Fruit fly (Drosophila melanogaster) whole organism, embryonic: Measurements from ENCODE around the gene CCHa1.

Experiments used
- Ada2b ChIP-seq: fragments of 200-800 bp; sonication (Bioruptor generic); IDR thresholded peaks from 2 replicates; pipeline ENCODE4 v1.3.6; 2022; ENCODE audit warnings: missing biosample characterization, missing genetic modification characterization
- Antp ChIP-seq: fragments of 200-800 bp; sonication (Bioruptor generic); optimal IDR thresholded peaks from 3 replicates; lab custom pipeline; 2016; ENCODE audit warnings: missing biosample characterization, missing genetic modification characterization
- Atf6 ChIP-seq: fragments of 200-800 bp; sonication (Bioruptor generic); IDR thresholded peaks from 2 replicates; pipeline ENCODE4 v1.3.6; 2022; ENCODE audit warnings: missing biosample characterization, missing genetic modification characterization
- CG10979 ChIP-seq: fragments of 200-800 bp; sonication (Bioruptor generic); optimal IDR thresholded peaks from 2 replicates; lab custom pipeline; 2018; ENCODE audit warnings: missing biosample characterization, mild to moderate bottlenecking, missing genetic modification characterization, moderate library complexity
- CG11456 ChIP-seq: fragments of 200-800 bp; sonication (Bioruptor generic); IDR thresholded peaks from 3 replicates; pipeline ENCODE4 v1.3.6; 2022; ENCODE audit warnings: missing biosample characterization, missing genetic modification characterization
- CG11504 ChIP-seq: fragments of 200-800 bp; sonication (Bioruptor generic); optimal IDR thresholded peaks from 3 replicates; lab custom pipeline; 2019; ENCODE audit warnings: missing biosample characterization, mild to moderate bottlenecking, missing genetic modification characterization, moderate library complexity
- CG12769 ChIP-seq: fragments of 200-800 bp; sonication (Bioruptor generic); optimal IDR thresholded peaks from 2 replicates; lab custom pipeline; 2019; ENCODE audit warnings: missing biosample characterization, mild to moderate bottlenecking, missing genetic modification characterization, moderate library complexity
- CG13287 ChIP-seq: fragments of 200-800 bp; sonication (Bioruptor generic); IDR thresholded peaks from 2 replicates; pipeline ENCODE4 v1.3.6; 2022; ENCODE audit warnings: missing biosample characterization, missing genetic modification characterization; ENCODE audit not compliant: partially characterized antibody
- CG14014 ChIP-seq: fragments of 200-800 bp; sonication (Bioruptor generic); IDR thresholded peaks from 2 replicates; pipeline ENCODE4 v1.3.6; 2022; ENCODE audit warnings: missing biosample characterization, missing genetic modification characterization
- CG18599 ChIP-seq: fragments of 200-800 bp; sonication (Bioruptor generic); optimal IDR thresholded peaks from 3 replicates; lab custom pipeline; 2017; ENCODE audit warnings: missing biosample characterization, missing genetic modification characterization, mild to moderate bottlenecking, moderate library complexity, missing genetic modification reagents
- CG2116 ChIP-seq: fragments of 200-800 bp; sonication (Bioruptor generic); optimal IDR thresholded peaks from 3 replicates; lab custom pipeline; 2018; ENCODE audit warnings: missing biosample characterization, mild to moderate bottlenecking, missing genetic modification characterization
- CG3163 ChIP-seq: fragments of 200-800 bp; sonication (Bioruptor generic); optimal IDR thresholded peaks from 3 replicates; lab custom pipeline; 2016; ENCODE audit warnings: missing biosample characterization, missing genetic modification characterization
- CG34376 ChIP-seq: fragments of 200-800 bp; sonication (Bioruptor generic); optimal IDR thresholded peaks from 2 replicates; lab custom pipeline; 2018; ENCODE audit warnings: missing biosample characterization, mild to moderate bottlenecking, missing genetic modification characterization
- CG6272 ChIP-seq: fragments of 200-800 bp; sonication (Bioruptor generic); IDR thresholded peaks from 2 replicates; pipeline ENCODE4 v1.3.6; 2022; ENCODE audit warnings: missing biosample characterization, missing genetic modification characterization
- CG7372 ChIP-seq: fragments of 200-800 bp; sonication (Bioruptor generic); IDR thresholded peaks from 2 replicates; pipeline ENCODE4 v1.3.6; 2022; ENCODE audit warnings: missing biosample characterization, missing genetic modification characterization
- CG7987 ChIP-seq: fragments of 200-800 bp; sonication (Bioruptor generic); optimal IDR thresholded peaks from 2 replicates; lab custom pipeline; 2018; ENCODE audit warnings: missing biosample characterization, mild to moderate bottlenecking, missing genetic modification characterization, moderate library complexity
- CG8290 ChIP-seq, 3 experiments: fragments of 200-800 bp; sonication (Bioruptor generic); optimal IDR thresholded peaks; 2 replicates each; lab custom pipeline; 2016 to 2019; ENCODE audit warnings: missing biosample characterization in 3 of 3, missing genetic modification characterization in 3 of 3, mild to moderate bottlenecking in 2 of 3, moderate library complexity in 1 of 3
- CG8478 ChIP-seq: fragments of >200 bp; optimal IDR thresholded peaks from 2 replicates; lab custom pipeline; 2018
- CG8924 ChIP-seq: fragments of 200-800 bp; optimal IDR thresholded peaks from 3 replicates; lab custom pipeline; 2019; ENCODE audit warnings: missing biosample characterization, mild to moderate bottlenecking, missing genetic modification characterization, moderate library complexity
- E2f2 ChIP-seq: fragments of 200-800 bp; sonication (Bioruptor generic); IDR thresholded peaks from 2 replicates; pipeline ENCODE4 v1.3.6; 2022; ENCODE audit warnings: missing biosample characterization, missing genetic modification characterization
- HHEX ChIP-seq: fragments of 200-800 bp; sonication (Bioruptor generic); optimal IDR thresholded peaks from 3 replicates; lab custom pipeline; 2017; ENCODE audit warnings: missing biosample characterization, mild to moderate bottlenecking, missing genetic modification characterization, missing genetic modification reagents
- HLH4C ChIP-seq: fragments of 200-800 bp; sonication (Bioruptor generic); IDR thresholded peaks from 3 replicates; pipeline ENCODE4 v1.3.6; 2022; ENCODE audit warnings: missing biosample characterization, missing genetic modification characterization; ENCODE audit not compliant: partially characterized antibody
- Hmr ChIP-seq: fragments of 200-800 bp; sonication (Bioruptor generic); optimal IDR thresholded peaks from 3 replicates; lab custom pipeline; 2017; ENCODE audit warnings: mild to moderate bottlenecking, missing biosample characterization, missing genetic modification reagents, missing genetic modification characterization
- Hr78 ChIP-seq, 2 experiments: fragments of 200-800 bp in 1 of 2; fragments of >200 bp in 1 of 2; sonication (Bioruptor generic) in 1 of 2; optimal IDR thresholded peaks; 2 replicates each; lab custom pipeline; 2017 to 2019; ENCODE audit warnings: missing biosample characterization in 2 of 2, missing genetic modification characterization in 2 of 2, mild to moderate bottlenecking in 1 of 2, moderate library complexity in 1 of 2
- Max ChIP-seq: fragments of 200-800 bp; sonication (Bioruptor generic); optimal IDR thresholded peaks from 2 replicates; lab custom pipeline; 2016; ENCODE audit warnings: missing biosample characterization, mild to moderate bottlenecking, missing genetic modification characterization
- Nf-YC ChIP-seq: fragments of 200-800 bp; optimal IDR thresholded peaks from 3 replicates; lab custom pipeline; 2019; ENCODE audit warnings: missing biosample characterization, mild to moderate bottlenecking, missing genetic modification characterization, moderate library complexity
- NfI ChIP-seq: fragments of 200-800 bp; sonication (Bioruptor generic); optimal IDR thresholded peaks from 3 replicates; lab custom pipeline; 2018; ENCODE audit warnings: missing biosample characterization, mild to moderate bottlenecking, missing genetic modification characterization, moderate library complexity
- Optix ChIP-seq: fragments of 200-800 bp; sonication (Bioruptor generic); IDR thresholded peaks from 3 replicates; pipeline ENCODE4 v1.3.6; 2022; ENCODE audit warnings: missing biosample characterization, missing genetic modification characterization
- Ssrp ChIP-seq: fragments of 200-800 bp; sonication (Bioruptor generic); optimal IDR thresholded peaks from 2 replicates; lab custom pipeline; 2018; ENCODE audit warnings: missing biosample characterization, mild to moderate bottlenecking, missing genetic modification characterization, moderate library complexity
- abd-A ChIP-seq: fragments of 200-800 bp; sonication (Bioruptor generic); optimal IDR thresholded peaks from 3 replicates; lab custom pipeline; 2019; ENCODE audit warnings: missing biosample characterization, mild to moderate bottlenecking, missing genetic modification characterization, moderate library complexity
- cg ChIP-seq: fragments of 200-800 bp; sonication (Bioruptor generic); optimal IDR thresholded peaks from 3 replicates; lab custom pipeline; 2019; ENCODE audit warnings: missing biosample characterization, mild to moderate bottlenecking, missing genetic modification characterization, moderate library complexity
- chn ChIP-seq: fragments of 200-800 bp; sonication (Bioruptor generic); optimal IDR thresholded peaks from 2 replicates; lab custom pipeline; 2016; ENCODE audit warnings: missing biosample characterization, missing genetic modification characterization
- da ChIP-seq: fragments of 200-800 bp; sonication (Bioruptor generic); optimal IDR thresholded peaks from 2 replicates; lab custom pipeline; 2016; ENCODE audit warnings: missing biosample characterization, missing genetic modification characterization
- ems ChIP-seq: fragments of 200-800 bp; sonication (Bioruptor generic); optimal IDR thresholded peaks from 3 replicates; lab custom pipeline; 2016; ENCODE audit warnings: missing biosample characterization, missing genetic modification characterization
- ftz-f1 ChIP-seq: fragments of 200-800 bp; sonication (Bioruptor generic); optimal IDR thresholded peaks from 2 replicates; lab custom pipeline; 2016; ENCODE audit warnings: missing biosample characterization, missing genetic modification characterization
- gem ChIP-seq: fragments of 200-800 bp; sonication (Bioruptor generic); optimal IDR thresholded peaks from 2 replicates; lab custom pipeline; 2019; ENCODE audit warnings: missing biosample characterization, mild to moderate bottlenecking, missing genetic modification characterization, moderate library complexity
- gfzf ChIP-seq: fragments of 200-800 bp; sonication (Bioruptor generic); optimal IDR thresholded peaks from 2 replicates; lab custom pipeline; 2016; ENCODE audit warnings: missing biosample characterization, mild to moderate bottlenecking, missing genetic modification characterization, moderate library complexity
- jigr1 ChIP-seq: fragments of 200-800 bp; sonication (Bioruptor generic); IDR thresholded peaks from 3 replicates; pipeline ENCODE4 v1.3.6; 2022; ENCODE audit warnings: missing biosample characterization, missing genetic modification characterization
- lilli ChIP-seq: fragments of 200-800 bp; sonication (Bioruptor generic); optimal IDR thresholded peaks from 3 replicates; lab custom pipeline; 2016; ENCODE audit warnings: missing biosample characterization, missing genetic modification characterization
- lmd ChIP-seq: fragments of 200-800 bp; sonication (Bioruptor generic); IDR thresholded peaks from 2 replicates; pipeline ENCODE4 v1.3.6; 2022; ENCODE audit warnings: missing biosample characterization, missing genetic modification characterization
- mirr ChIP-seq: fragments of 200-800 bp; sonication (Bioruptor generic); optimal IDR thresholded peaks from 3 replicates; lab custom pipeline; 2018; ENCODE audit warnings: missing biosample characterization, mild to moderate bottlenecking, missing genetic modification characterization
- otp ChIP-seq: fragments of 200-800 bp; sonication (Bioruptor generic); IDR thresholded peaks from 3 replicates; pipeline ENCODE4, ENCODE4 v1.3.6; 2022; ENCODE audit warnings: missing biosample characterization, missing genetic modification characterization
- p53 ChIP-seq: fragments of 200-800 bp; sonication (Bioruptor generic); optimal IDR thresholded peaks from 2 replicates; lab custom pipeline; 2016; ENCODE audit warnings: missing biosample characterization, missing genetic modification characterization
- pzg ChIP-seq: fragments of 200-800 bp; sonication (Bioruptor generic); optimal IDR thresholded peaks from 3 replicates; lab custom pipeline; 2018; ENCODE audit warnings: missing biosample characterization, mild to moderate bottlenecking, missing genetic modification characterization, moderate library complexity
- so ChIP-seq: fragments of 200-800 bp; sonication (Bioruptor generic); IDR thresholded peaks from 3 replicates; pipeline ENCODE4 v1.3.6; 2022; ENCODE audit warnings: missing biosample characterization, missing genetic modification characterization
- sob ChIP-seq: fragments of 200-800 bp; sonication (Bioruptor generic); IDR thresholded peaks from 2 replicates; pipeline ENCODE4 v1.3.6; 2022; ENCODE audit warnings: missing biosample characterization, missing genetic modification characterization
- tio ChIP-seq: fragments of 200-800 bp; sonication (Bioruptor generic); optimal IDR thresholded peaks from 2 replicates; lab custom pipeline; 2017; ENCODE audit warnings: missing biosample characterization, missing genetic modification characterization, inconsistent platforms
- twi ChIP-seq: fragments of 200-800 bp; optimal IDR thresholded peaks from 2 replicates; lab custom pipeline; 2019; ENCODE audit warnings: missing biosample characterization, mild to moderate bottlenecking, missing genetic modification characterization, moderate library complexity
- zfh1 ChIP-seq: fragments of 200-800 bp; sonication (Bioruptor generic); IDR thresholded peaks from 3 replicates; pipeline ENCODE4 v1.3.6; 2022; ENCODE audit warnings: missing biosample characterization, missing genetic modification characterization

CCHa1 gene

DNA sequence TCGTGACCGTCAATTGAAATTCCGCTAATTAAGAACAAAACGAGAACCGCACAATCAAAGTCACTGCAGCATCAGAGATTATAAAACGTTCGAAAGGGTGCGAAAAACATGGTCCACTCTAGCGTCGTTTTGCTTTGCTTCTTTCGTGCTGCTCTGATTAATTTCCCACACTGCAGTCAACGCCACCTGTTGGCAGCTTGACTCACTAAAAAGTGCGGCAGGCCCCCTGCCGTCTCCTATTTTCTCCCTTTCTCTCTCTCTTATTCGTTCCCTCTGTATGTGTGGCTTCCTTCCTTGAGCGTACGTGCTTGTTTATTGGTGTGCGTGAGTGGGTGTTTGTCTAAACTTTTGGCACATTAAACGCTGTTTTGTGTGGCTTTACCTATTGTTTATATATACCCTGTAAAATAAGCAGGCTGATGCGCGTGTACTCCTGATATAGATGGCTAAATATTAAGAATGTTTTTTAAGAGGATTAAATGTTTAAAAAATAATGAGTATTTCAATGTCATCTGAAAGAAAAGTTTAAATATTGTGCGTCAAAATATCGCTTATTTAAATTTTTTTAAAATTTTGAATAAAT lies 2.0 kb upstream of the CCHa1 start (continued):
- TF ChIP-seq lilli (GFP tag; lab: Kevin White, UChicago) (no peak), lmd (GFP tag; lab: Robert Waterston, UW) (peak; percentile 31; the same call in 1 of the 2 replicates), CG18599 (GFP tag; lab: Kevin White, UChicago) (peak; percentile 8), CG13287 (0 out of 2 replicates have a peak, but pooled peaks have one; percentile 8), CG2116 (GFP tag; lab: Kevin White, UChicago) (no peak), CG34376 (GFP tag; lab: Kevin White, UChicago) (peak; percentile 8), jigr1 (GFP tag; lab: Robert Waterston, UW) (no peak), HLH4C (GFP tag; lab: Robert Waterston, UW) (no peak), Optix (GFP tag; lab: Robert Waterston, UW) (peak; percentile 32; the same call in 1 of the 3 replicates), cg (GFP tag; lab: Kevin White, UChicago) (peak; percentile 62), NfI (GFP tag; lab: Kevin White, UChicago) (no peak), CG12769 (tag; lab: Kevin White, UChicago) (peak; percentile 43), Hmr (GFP tag; lab: Kevin White, UChicago) (peak; percentile 33), da (GFP tag; lab: Kevin White, UChicago) (no peak), pzg (GFP tag; lab: Kevin White, UChicago) (no peak), CG6272 (GFP tag; lab: Robert Waterston, UW) (no peak), HHEX (peak; percentile 10), sob (GFP tag; lab: Robert Waterston, UW) (0 out of 2 replicates have a peak, but pooled peaks have one; percentile 20), CG7372 (peak; percentile 54), zfh1 (GFP tag; lab: Robert Waterston, UW) (0 out of 3 replicates have a peak, but pooled peaks have one; percentile 45), ftz-f1 (GFP tag; lab: Kevin White, UChicago) (peak; percentile 68), Antp (GFP tag; lab: Kevin White, UChicago) (no peak), Nf-YC (tag; lab: Kevin White, UChicago) (no peak), CG11456 (GFP tag; lab: Robert Waterston, UW) (peak; percentile 60; the same call in 1 of the 3 replicates), gem (tag; lab: Kevin White, UChicago) (peak; percentile 52), Hr78 (GFP tag; optimal IDR thresholded peaks at IDR 0.05; lab: Kevin White, UChicago) (no peak), mirr (peak; percentile 14), CG7987 (peak; percentile 2), CG8290 (GFP tag; optimal IDR thresholded peaks at IDR 0.05; lab: Kevin White, UChicago) (no peak), CG8290 (tag; optimal IDR thresholded peaks at IDR 0.05; lab: Kevin White, UChicago) (no peak), Ada2b (GFP tag; lab: Robert Waterston, UW) (peak; percentile 20; the same call in 1 of the 2 replicates), CG11504 (tag; lab: Kevin White, UChicago) (peak; percentile 42), tio (GFP tag; lab: Kevin White, UChicago) (no peak), twi (no peak), so (GFP tag; lab: Robert Waterston, UW) (no peak), p53 (GFP tag; lab: Kevin White, UChicago) (no peak), CG8924 (tag; lab: Kevin White, UChicago) (peak; percentile 38), otp (GFP tag; lab: Robert Waterston, UW) (0 out of 3 replicates have a peak, but pooled peaks have one; percentile 30), abd-A (peak; percentile 51), Max (no peak), Atf6 (GFP tag; lab: Robert Waterston, UW) (0 out of 2 replicates have a peak, but pooled peaks have one; percentile 7), CG8478 (lab: Kevin White, UChicago) (no peak), E2f2 (GFP tag; lab: Robert Waterston, UW) (peak; percentile 20; the same call in 1 of the 2 replicates), CG3163 (peak; percentile 1), ems (no peak), Ssrp (tag; lab: Kevin White, UChicago) (no peak), CG14014 (GFP tag; lab: Robert Waterston, UW) (peak; percentile 34; the same call in 1 of the 2 replicates), chn (GFP tag; lab: Kevin White, UChicago) (no peak), CG10979 (peak; percentile 92), gfzf (no peak)
